Worm (Caenorhabditis elegans): ENCODE data around the gene clh-2.

The clh-2 gene

DNA sequence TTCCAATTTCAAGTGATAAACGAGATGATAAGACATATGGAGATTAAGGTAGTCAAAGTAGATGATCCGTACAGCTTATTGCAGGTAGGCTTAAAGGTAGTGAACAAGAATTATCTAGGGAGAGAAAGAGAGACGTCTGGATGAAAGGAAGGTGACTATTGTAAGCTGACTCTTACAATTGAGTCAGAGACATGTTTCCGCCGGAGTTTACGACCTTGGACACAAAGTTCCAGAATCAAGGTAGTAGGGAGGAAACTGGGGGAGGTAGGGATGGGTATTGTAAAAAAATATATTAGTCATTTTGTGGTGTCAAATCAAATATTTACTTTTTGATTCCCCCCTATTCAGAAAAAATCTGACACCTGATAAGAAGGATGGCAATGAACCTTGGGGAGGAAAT, 40.7 kb downstream of the clh-2 start:
- TF ChIP-seq madf-2 (tag; optimal IDR thresholded peaks at IDR 0.05), result no peak
- no peak for TF ChIP-seq nfya-1 (tag; optimal IDR thresholded peaks at IDR 0.05)
- TF ChIP-seq Y22D7AL.16 (tag; optimal IDR thresholded peaks at IDR 0.05), result no peak
- no peak for TF ChIP-seq sdc-2 (tag; optimal IDR thresholded peaks at IDR 0.05)
- no peak for TF ChIP-seq ttx-3 (tag; optimal IDR thresholded peaks at IDR 0.05)
- no peak for TF ChIP-seq hlh-6 (tag; optimal IDR thresholded peaks at IDR 0.05)

- TF ChIP-seq ceh-19 (GFP tag; optimal IDR thresholded peaks at IDR 0.05) (peak; percentile 16), ceh-34 (tag; optimal IDR thresholded peaks at IDR 0.05) (peak; percentile 52), ceh-2 (tag; optimal IDR thresholded peaks at IDR 0.05) (peak; percentile 34), eyg-1 (tag; optimal IDR thresholded peaks at IDR 0.05) (peak; percentile 11), ahr-1 (tag; optimal IDR thresholded peaks at IDR 0.05) (no peak)
Measured at ce11 chrII:11393787-11394186, 42.1 kb downstream of the clh-2 start.

DNA sequence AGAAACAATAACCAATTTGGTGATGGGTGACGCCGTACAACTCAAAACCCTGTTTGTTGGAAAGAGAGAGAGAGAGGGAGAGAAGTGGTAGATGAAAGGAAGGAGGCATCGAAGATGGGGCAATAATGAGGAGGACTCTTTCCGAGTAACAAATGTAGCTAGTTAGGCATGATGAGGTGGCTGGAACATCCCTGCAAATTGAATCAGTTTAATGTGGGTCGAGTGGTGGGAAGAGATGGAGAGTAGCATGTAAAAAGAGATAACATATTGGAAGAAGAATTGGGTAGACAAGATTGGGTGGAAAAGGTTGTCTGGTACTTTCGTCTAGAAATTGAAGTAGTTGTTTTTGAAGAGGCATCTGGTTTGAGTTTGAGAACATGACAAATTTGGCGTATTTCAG, 44.5 kb downstream of the clh-2 start:
- peak; percentile 84 for TF ChIP-seq unc-42 (tag; optimal IDR thresholded peaks at IDR 0.05)
- peak; percentile 13 for TF ChIP-seq C08G9.2 (tag; optimal IDR thresholded peaks at IDR 0.05)
- TF ChIP-seq ceh-24 (tag; optimal IDR thresholded peaks at IDR 0.05), result no peak

ce11 chrII:11398787-11399186, 47.1 kb downstream of the clh-2 start:
- TF ChIP-seq ref-2 (tag; optimal IDR thresholded peaks at IDR 0.05) (peak; percentile 24), F13H6.1 (tag; optimal IDR thresholded peaks at IDR 0.05) (no peak), pha-2 (tag; optimal IDR thresholded peaks at IDR 0.05) (no peak), nhr-11 (tag; optimal IDR thresholded peaks at IDR 0.05) (no peak), ets-4 (tag; optimal IDR thresholded peaks at IDR 0.05) (peak; percentile 64), fax-1 (tag; optimal IDR thresholded peaks at IDR 0.05) (no peak), hlh-15 (tag; optimal IDR thresholded peaks at IDR 0.05) (no peak), pag-3 (tag; optimal IDR thresholded peaks at IDR 0.05; ENCODE audit: borderline replicate concordance) (no peak), ceh-18 (tag; optimal IDR thresholded peaks at IDR 0.05) (no peak), ceh-9 (tag; optimal IDR thresholded peaks at IDR 0.05) (no peak), ceh-34 (tag; optimal IDR thresholded peaks at IDR 0.05) (no peak), ceh-24 (tag; optimal IDR thresholded peaks at IDR 0.05) (no peak), lim-6 (tag; optimal IDR thresholded peaks at IDR 0.05) (no peak), ceh-31 (tag; optimal IDR thresholded peaks at IDR 0.05) (peak; percentile 22), fkh-6 (tag; optimal IDR thresholded peaks at IDR 0.05) (peak; percentile 44), dve-1 (tag; optimal IDR thresholded peaks at IDR 0.05) (peak; percentile 14), ceh-30 (tag; optimal IDR thresholded peaks at IDR 0.05) (no peak), unc-86 (tag; optimal IDR thresholded peaks at IDR 0.05) (no peak), Y22D7AL.16 (tag; optimal IDR thresholded peaks at IDR 0.05) (no peak), lin-11 (tag; optimal IDR thresholded peaks at IDR 0.05) (no peak), pros-1 (tag; optimal IDR thresholded peaks at IDR 0.05) (no peak), pha-4 (tag; optimal IDR thresholded peaks at IDR 0.05) (no peak), ceh-14 (tag; optimal IDR thresholded peaks at IDR 0.05) (no peak), madf-2 (tag; optimal IDR thresholded peaks at IDR 0.05) (no peak), che-1 (tag; optimal IDR thresholded peaks at IDR 0.05) (no peak), unc-3 (GFP tag; conservative IDR thresholded peaks at IDR 0.05) (no peak), unc-3 (tag; optimal IDR thresholded peaks at IDR 0.05) (no peak)

ce11 chrII:11400386-11400785, 48.7 kb downstream of the clh-2 start:
- no peak for TF ChIP-seq hlh-8 (tag; optimal IDR thresholded peaks at IDR 0.05)
- no peak for TF ChIP-seq pag-3 (tag; optimal IDR thresholded peaks at IDR 0.05; ENCODE audit: borderline replicate concordance)
- no peak for TF ChIP-seq sdc-2 (tag; optimal IDR thresholded peaks at IDR 0.05)
- TF ChIP-seq ztf-16 (tag; optimal IDR thresholded peaks at IDR 0.05), result no peak
- TF ChIP-seq npax-4 (tag; optimal IDR thresholded peaks at IDR 0.05), result no peak

All from whole organism, late embryonic.